Worm (Caenorhabditis elegans) whole organism, L4/young adult: ENCODE data around the gene F25D1.8.

Experiments
- W03F9.2 ChIP-seq: fragments of 150-350 bp; optimal IDR thresholded peaks from 2 replicates; lab custom pipeline; 2014; ENCODE audit warnings: missing biosample characterization, missing genetic modification characterization
- dao-5 ChIP-seq: sonication (generic microtip); optimal IDR thresholded peaks from 2 replicates; lab custom pipeline; 2016; ENCODE audit warnings: missing genotype, missing genetic modification characterization, moderate library complexity, missing compliant biosample characterization
- him-1 ChIP-seq: sonication (generic microtip); optimal IDR thresholded peaks from 2 replicates; lab custom pipeline; 2016; ENCODE audit warnings: missing genotype, missing genetic modification reagents, missing genetic modification characterization, missing compliant biosample characterization

DNA sequence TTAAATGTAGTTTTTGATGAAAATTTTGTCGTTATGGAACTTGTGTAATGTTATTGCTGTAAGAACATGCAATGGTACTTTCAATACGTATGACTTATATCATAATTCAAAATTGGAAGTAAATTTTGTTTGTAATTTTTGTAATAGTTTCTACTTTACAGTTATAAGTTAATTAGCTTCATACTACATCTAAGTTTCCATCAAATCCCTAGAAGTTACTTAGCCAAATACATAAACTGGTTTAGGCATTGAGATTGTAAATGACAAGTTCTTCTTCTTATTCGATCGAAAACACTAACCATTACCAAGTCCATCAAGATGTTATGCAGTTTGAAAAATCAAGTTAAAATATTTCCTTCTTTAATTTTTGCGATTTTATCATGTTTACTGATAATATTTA, 10.5 kb downstream of the F25D1.8 start, which contains the start of gene F32G8.2:
- TF ChIP-seq him-1 (tag; lab: Kevin White, UChicago) (no peak), W03F9.2 (tag; lab: Kevin White, UChicago) (no peak), dao-5 (tag; lab: Kevin White, UChicago) (no peak)
